Fruit fly (Drosophila melanogaster): ENCODE measurements around the gene Gr9a.

DNA sequence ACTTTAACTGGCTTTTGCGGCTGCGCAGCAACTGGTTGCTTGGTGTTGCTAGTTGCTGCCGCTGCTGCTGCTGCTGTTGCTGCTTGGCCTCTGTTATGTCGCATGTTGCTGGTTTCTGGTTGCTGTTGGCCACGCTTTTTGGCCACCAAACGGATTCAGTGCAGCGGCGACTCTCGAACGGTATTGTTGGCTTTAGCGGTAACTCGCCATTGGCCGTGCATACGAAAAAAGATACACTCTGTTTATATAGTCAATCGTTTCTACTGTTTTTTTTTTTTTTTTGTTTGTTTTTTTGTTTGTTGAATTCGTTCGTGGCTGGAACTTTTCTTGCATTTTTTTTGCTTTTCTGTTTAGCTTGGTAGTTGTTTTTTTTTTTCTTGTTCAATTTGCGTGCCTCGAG is 44.7 kb upstream of the Gr9a start, which contains the start of gene Cht6:
- TF ChIP-seq CG15710 (tag; optimal IDR thresholded peaks at IDR 0.05) (no peak), D1 (tag; optimal IDR thresholded peaks at IDR 0.05) (no peak), gl (tag; optimal IDR thresholded peaks at IDR 0.05) (no peak), CG9948 (tag; optimal IDR thresholded peaks at IDR 0.05) (no peak)

Data from whole organism, pupa.